Fruit fly (Drosophila melanogaster): Measurements from ENCODE around the gene ATP6AP2.

dm6 chr3R:9257616-9258015, 2.8 kb upstream of the ATP6AP2 start, which contains the start of gene CG16736:
- TF ChIP-seq Dfd (GFP tag; optimal IDR thresholded peaks at IDR 0.05) (no peak), psq (GFP tag; optimal IDR thresholded peaks at IDR 0.05) (no peak), CG32264 (GFP tag; optimal IDR thresholded peaks at IDR 0.05) (no peak), usp (GFP tag; optimal IDR thresholded peaks at IDR 0.05) (no peak), fru (GFP tag; optimal IDR thresholded peaks at IDR 0.05) (no peak), Vsx2 (GFP tag; optimal IDR thresholded peaks at IDR 0.05; ENCODE audit: partially characterized antibody) (no peak)

Measured in whole organism, wandering third instar larva.